Worm (Caenorhabditis elegans): Measurements from ENCODE around the gene cab-1.

DNA sequence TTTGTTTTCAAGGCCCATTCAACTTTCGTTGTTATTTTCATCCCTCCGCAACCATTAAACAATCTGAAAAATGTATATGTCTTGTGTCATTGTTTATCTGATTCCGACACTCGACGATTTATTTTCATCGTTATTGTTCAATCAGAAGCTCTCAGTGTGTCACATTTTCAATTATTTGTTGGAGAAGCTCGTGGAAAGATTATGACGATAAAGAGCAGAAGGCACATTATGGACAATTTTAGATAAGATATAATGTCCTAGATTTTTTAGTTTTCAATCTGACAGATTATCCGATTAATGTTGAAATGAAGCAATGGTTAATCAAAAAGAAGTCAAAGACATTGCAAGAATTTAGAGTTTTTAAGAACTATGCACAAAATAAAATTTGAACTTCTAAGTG, 47.8 kb downstream of the cab-1 start:
- TF ChIP-seq unc-86 (tag; optimal IDR thresholded peaks at IDR 0.05) (no peak), fos-1 (tag; optimal IDR thresholded peaks at IDR 0.05) (no peak), snpc-4 (tag; optimal IDR thresholded peaks at IDR 0.05) (no peak), lin-15B (tag; optimal IDR thresholded peaks at IDR 0.05) (no peak), egl-27 (tag; optimal IDR thresholded peaks at IDR 0.05) (no peak)

Measured in whole organism, L1 larva.